Fruit fly (Drosophila melanogaster) whole organism, adult: ENCODE data around the gene tok.

Experiments used
- CG11617 ChIP-seq: fragments of 200-800 bp; sonication (Bioruptor generic); optimal IDR thresholded peaks from 2 replicates; lab custom pipeline; 2017; ENCODE audit warnings: mild to moderate bottlenecking, missing biosample characterization, missing genetic modification reagents, missing genetic modification characterization
- CG12768 ChIP-seq: fragments of 200-800 bp; sonication (Bioruptor generic); optimal IDR thresholded peaks from 2 replicates; lab custom pipeline; 2017; ENCODE audit warnings: missing biosample characterization, missing genetic modification characterization, mild to moderate bottlenecking, moderate library complexity, missing genetic modification reagents
- CG14711 ChIP-seq: fragments of 200-800 bp; sonication (Bioruptor generic); optimal IDR thresholded peaks from 2 replicates; lab custom pipeline; 2018; ENCODE audit warnings: missing biosample characterization, mild to moderate bottlenecking, missing genetic modification characterization, moderate library complexity
- CG1620 ChIP-seq: fragments of 200-800 bp; sonication (Bioruptor generic); optimal IDR thresholded peaks from 2 replicates; lab custom pipeline; 2016; ENCODE audit warnings: missing biosample characterization, missing genetic modification characterization
- CG33017 ChIP-seq: fragments of 200-800 bp; sonication (Bioruptor generic); optimal IDR thresholded peaks from 2 replicates; lab custom pipeline; 2018; ENCODE audit warnings: missing biosample characterization, mild to moderate bottlenecking, missing genetic modification characterization, moderate library complexity
- CG5204 ChIP-seq: fragments of 200-800 bp; sonication (Bioruptor generic); optimal IDR thresholded peaks from 2 replicates; lab custom pipeline; 2016; ENCODE audit warnings: missing biosample characterization, missing genetic modification characterization
- CG7101 ChIP-seq: fragments of 200-800 bp; sonication (Bioruptor generic); optimal IDR thresholded peaks from 2 replicates; lab custom pipeline; 2018; ENCODE audit warnings: missing biosample characterization, mild to moderate bottlenecking, missing genetic modification characterization, moderate library complexity
- Clk ChIP-seq: fragments of 200-800 bp; sonication (Bioruptor generic); optimal IDR thresholded peaks from 2 replicates; lab custom pipeline; 2017; ENCODE audit warnings: missing biosample characterization, missing genetic modification characterization
- Crg-1 ChIP-seq: fragments of 200-800 bp; sonication (Bioruptor generic); optimal IDR thresholded peaks from 2 replicates; lab custom pipeline; 2016; ENCODE audit warnings: missing biosample characterization, missing genetic modification characterization
- Hr96 ChIP-seq: fragments of 200-800 bp; sonication (Bioruptor generic); optimal IDR thresholded peaks from 2 replicates; lab custom pipeline; 2016; ENCODE audit warnings: missing biosample characterization, missing genetic modification characterization
- Mnt ChIP-seq: fragments of 200-800 bp; sonication (Bioruptor generic); optimal IDR thresholded peaks from 2 replicates; lab custom pipeline; 2016; ENCODE audit warnings: missing biosample characterization, mild to moderate bottlenecking, missing genetic modification characterization
- bab1 ChIP-seq: fragments of 200-800 bp; sonication (Bioruptor generic); optimal IDR thresholded peaks from 3 replicates; lab custom pipeline; 2019; ENCODE audit warnings: missing biosample characterization, mild to moderate bottlenecking, missing genetic modification characterization, moderate library complexity
- cic ChIP-seq: fragments of 200-800 bp; sonication (Bioruptor generic); optimal IDR thresholded peaks from 2 replicates; lab custom pipeline; 2017; ENCODE audit warnings: missing biosample characterization, mild to moderate bottlenecking, missing genetic modification characterization, moderate library complexity
- cnc ChIP-seq, 2 experiments: fragments of >200 bp; optimal IDR thresholded peaks; 2 replicates each; lab custom pipeline; 2017
- kay ChIP-seq: fragments of 200-800 bp; sonication (Bioruptor generic); peaks from one replicate; lab custom pipeline; 2016; ENCODE audit warnings: missing biosample characterization, missing genetic modification characterization, borderline replicate concordance
- ovo ChIP-seq: fragments of 200-800 bp; sonication (Bioruptor generic); optimal IDR thresholded peaks from 2 replicates; lab custom pipeline; 2016; ENCODE audit warnings: missing biosample characterization, missing genetic modification characterization
- pad ChIP-seq: fragments of 200-800 bp; sonication (Bioruptor generic); optimal IDR thresholded peaks from 3 replicates; lab custom pipeline; 2017; ENCODE audit warnings: missing biosample characterization, missing genetic modification characterization, mild to moderate bottlenecking, moderate library complexity, missing genetic modification reagents
- tj ChIP-seq: fragments of 200-800 bp; sonication (Bioruptor generic); optimal IDR thresholded peaks from 3 replicates; lab custom pipeline; 2017; ENCODE audit warnings: missing biosample characterization, mild to moderate bottlenecking, missing genetic modification characterization, moderate library complexity
- toe ChIP-seq: fragments of 200-800 bp; sonication (Bioruptor generic); optimal IDR thresholded peaks from 2 replicates; lab custom pipeline; 2016; ENCODE audit warnings: missing biosample characterization, missing genetic modification characterization

tok gene

DNA sequence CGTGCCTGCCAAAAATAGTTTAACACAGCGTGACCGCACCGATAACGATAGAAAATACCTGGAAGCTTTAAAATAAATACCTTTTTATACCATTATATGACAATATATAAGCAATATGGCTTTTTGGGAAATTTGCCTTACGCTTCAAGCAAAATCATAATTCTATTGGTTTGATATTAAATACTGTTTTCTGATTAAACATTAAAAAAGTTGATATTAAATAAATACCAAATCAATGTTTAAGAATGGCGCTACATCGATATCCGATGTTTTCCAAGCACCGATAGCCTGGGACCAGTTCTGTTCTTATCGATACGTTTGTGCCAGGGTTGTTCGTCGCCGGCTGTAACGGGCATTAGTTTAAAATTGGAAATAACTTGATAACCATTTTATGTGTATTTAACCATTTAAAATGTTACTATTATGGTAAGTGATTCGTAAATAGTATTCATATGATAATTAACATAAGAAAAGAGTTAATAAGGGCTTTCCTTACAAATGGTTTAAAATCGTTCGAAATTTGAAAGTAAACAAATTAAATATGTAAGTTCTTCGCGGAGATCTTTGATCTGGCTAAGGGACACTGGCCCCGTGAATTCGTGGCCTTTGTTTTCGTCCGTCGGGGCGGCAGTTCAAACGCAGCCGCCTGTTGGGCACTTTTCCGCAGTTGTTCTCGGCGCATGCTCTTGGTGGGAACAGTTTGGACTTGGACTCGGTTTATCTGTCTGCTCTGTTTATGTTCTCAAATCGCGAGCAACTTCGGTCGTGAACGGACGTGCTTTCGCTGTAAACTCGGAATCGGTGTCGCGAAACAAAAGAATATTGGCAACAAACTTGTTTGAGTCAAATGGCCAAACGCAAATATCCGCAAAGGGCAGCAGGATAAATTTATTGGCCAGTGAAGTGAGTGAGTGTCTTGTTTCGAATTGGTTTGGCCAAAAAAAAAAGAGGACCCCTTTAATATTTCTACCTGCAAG lies at the start of gene tok, which contains the start of gene CG13630:
Gene tok (plus strand): TSS at position 384 of the 977 bp plus-strand sequence.
Gene CG13630 (minus strand): TSS at position 51 of the 977 bp plus-strand sequence.
- TF ChIP-seq CG14711 (tag; lab: Kevin White, UChicago), result no peak
- TF ChIP-seq Crg-1 (GFP tag; lab: Kevin White, UChicago), result no peak

DNA sequence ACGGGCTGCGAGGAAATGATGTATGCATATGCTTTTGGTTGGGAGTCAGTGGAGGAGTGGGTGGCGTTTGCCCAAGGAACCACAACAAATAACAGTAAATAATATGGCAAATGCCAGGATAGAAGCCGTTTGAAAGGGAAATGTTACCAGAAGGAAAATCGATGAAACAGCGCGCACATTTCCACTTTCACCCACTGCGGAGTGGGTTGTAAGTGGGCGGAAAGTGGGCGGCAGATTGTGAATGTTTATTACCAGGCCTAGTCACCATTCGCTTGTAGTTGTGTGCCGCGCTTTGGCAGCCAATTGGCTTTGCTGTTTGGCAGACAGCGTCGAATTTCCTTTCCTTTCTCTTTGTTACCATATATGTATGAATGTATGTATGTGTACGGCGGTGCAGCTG lies 47.8 kb upstream of the tok start:
- TF ChIP-seq CG7101 (tag; lab: Kevin White, UChicago) (no peak), ovo (GFP tag; lab: Kevin White, UChicago) (no peak), CG12768 (no peak), CG1620 (GFP tag; lab: Kevin White, UChicago) (no peak), Hr96 (no peak), CG11617 (GFP tag; lab: Kevin White, UChicago) (no peak), CG14711 (tag; lab: Kevin White, UChicago) (no peak), bab1 (GFP tag; lab: Kevin White, UChicago) (no peak), cnc (optimal IDR thresholded peaks at IDR 0.05; lab: Kevin White, UChicago) (no peak)

DNA sequence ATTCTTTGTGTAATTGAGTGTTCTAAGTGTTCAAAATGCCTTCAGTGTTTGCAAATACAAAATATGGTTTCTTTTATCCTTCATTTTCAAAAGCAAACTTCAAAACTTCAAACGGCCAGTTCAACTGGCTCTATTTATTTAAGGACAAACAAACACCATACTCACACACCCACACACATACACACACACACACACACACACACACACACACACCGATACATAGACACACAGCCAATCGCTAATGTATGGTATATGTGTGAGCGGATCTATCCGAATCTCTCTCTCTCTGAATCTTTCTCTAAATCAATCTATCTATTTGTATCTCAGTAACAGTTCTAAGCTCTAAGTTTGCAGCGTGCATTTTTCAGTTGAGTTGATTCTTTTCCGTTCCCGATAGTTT lies 26.6 kb upstream of the tok start:
- TF ChIP-seq CG14711 (tag; lab: Kevin White, UChicago) (no peak), cnc (optimal IDR thresholded peaks at IDR 0.05; lab: Kevin White, UChicago) (no peak), Crg-1 (GFP tag; lab: Kevin White, UChicago) (no peak), CG11617 (GFP tag; lab: Kevin White, UChicago) (no peak), cic (no peak), kay (GFP tag; lab: Kevin White, UChicago) (no peak), CG5204 (GFP tag; lab: Kevin White, UChicago) (no peak)

DNA sequence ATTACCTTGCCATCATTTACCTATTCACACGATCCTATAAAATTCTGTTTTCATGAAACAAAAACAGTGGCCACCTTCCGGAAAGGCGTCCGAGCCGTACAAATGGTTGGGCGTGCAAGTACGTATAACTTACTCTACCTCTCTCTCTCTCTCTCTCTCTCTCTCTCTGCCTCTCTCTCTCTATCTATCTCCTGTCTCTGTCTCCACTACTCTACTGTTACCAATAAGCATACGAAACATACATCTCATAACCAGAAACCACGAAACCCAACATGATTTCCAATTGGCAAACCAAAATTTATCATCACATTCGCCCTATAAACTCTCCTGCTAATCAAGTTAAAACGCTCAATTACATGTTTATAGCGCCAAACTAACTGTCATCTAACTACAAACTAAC lies 20.2 kb upstream of the tok start:
- TF ChIP-seq Clk (GFP tag; lab: Kevin White, UChicago) (no peak), ovo (GFP tag; lab: Kevin White, UChicago) (no peak), Mnt (no peak), CG5204 (GFP tag; lab: Kevin White, UChicago) (no peak), cic (no peak), CG12768 (no peak), pad (no peak), bab1 (GFP tag; lab: Kevin White, UChicago) (no peak), Hr96 (no peak), CG1620 (GFP tag; lab: Kevin White, UChicago) (no peak), CG7101 (tag; lab: Kevin White, UChicago) (no peak), tj (GFP tag; lab: Kevin White, UChicago) (no peak), CG11617 (GFP tag; lab: Kevin White, UChicago) (no peak), toe (no peak), cnc (optimal IDR thresholded peaks at IDR 0.05; lab: Kevin White, UChicago) (no peak), kay (GFP tag; lab: Kevin White, UChicago) (no peak), CG33017 (tag; lab: Kevin White, UChicago) (no peak), Crg-1 (GFP tag; lab: Kevin White, UChicago) (no peak)

DNA sequence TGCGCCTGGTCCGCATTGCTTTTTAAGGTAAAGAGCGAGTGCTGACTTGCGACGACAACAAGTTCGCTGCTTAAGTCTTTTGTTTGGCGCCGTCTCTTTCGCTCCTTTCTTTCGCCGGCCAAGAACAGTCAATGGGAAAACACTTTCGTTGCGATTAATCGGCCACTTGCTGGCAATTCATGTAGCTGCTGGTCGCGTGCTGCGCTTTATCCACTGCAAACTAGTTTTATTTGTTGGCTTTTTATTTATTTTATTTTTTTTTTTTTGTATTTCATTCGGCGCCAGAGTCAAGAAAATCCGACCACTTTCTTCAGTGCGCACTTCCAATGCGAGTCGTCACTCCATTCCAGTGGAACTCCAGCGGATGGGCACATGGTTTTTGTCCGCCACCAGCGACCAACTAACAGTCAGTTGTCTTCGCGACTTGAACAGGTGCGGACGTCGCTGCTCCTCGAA lies 7.1 kb upstream of the tok start, which contains the start of the genes CG13627 and CG46316:
Gene CG13627 (plus strand): TSS at position 406 of the 456 bp plus-strand sequence.
Gene CG46316 (plus strand): TSS at position 406 of the 456 bp plus-strand sequence.
- TF ChIP-seq ovo (GFP tag; lab: Kevin White, UChicago) (no peak), toe (no peak), CG5204 (GFP tag; lab: Kevin White, UChicago) (no peak), bab1 (GFP tag; lab: Kevin White, UChicago) (no peak), tj (GFP tag; lab: Kevin White, UChicago) (no peak), cic (no peak), cnc (optimal IDR thresholded peaks at IDR 0.05; lab: Kevin White, UChicago) (no peak), kay (GFP tag; lab: Kevin White, UChicago) (no peak), Mnt (no peak), CG33017 (tag; lab: Kevin White, UChicago) (no peak), CG7101 (tag; lab: Kevin White, UChicago) (no peak), CG12768 (no peak), CG11617 (GFP tag; lab: Kevin White, UChicago) (no peak), Crg-1 (GFP tag; lab: Kevin White, UChicago) (no peak)

DNA sequence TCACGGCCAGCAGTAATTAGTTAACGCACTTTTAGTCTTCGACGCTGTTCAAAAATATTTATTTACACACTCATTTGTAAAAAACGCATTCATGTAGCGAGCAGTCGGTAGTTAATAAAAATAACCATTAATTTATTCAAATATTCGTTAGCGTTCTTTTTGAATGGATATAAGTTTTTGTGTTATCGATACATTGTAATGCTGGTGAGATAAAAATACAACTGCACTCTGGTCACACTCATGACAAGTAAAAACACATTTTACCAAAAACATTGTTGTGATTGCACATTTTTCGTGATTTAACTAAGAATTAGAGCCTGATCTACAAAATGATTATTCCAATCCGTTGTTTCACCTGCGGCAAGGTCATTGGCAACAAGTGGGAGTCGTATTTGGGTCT lies 2.2 kb upstream of the tok start, which contains the start of gene Polr2L:
Gene Polr2L (plus strand): TSS at position 223 of the 400 bp plus-strand sequence.
- TF ChIP-seq pad (no peak), CG12768 (no peak), CG5204 (GFP tag; lab: Kevin White, UChicago) (no peak), CG7101 (tag; lab: Kevin White, UChicago) (no peak), ovo (GFP tag; lab: Kevin White, UChicago) (no peak), Clk (GFP tag; lab: Kevin White, UChicago) (no peak), tj (GFP tag; lab: Kevin White, UChicago) (no peak), Hr96 (no peak), cic (no peak), Mnt (no peak), cnc (optimal IDR thresholded peaks at IDR 0.05; lab: Kevin White, UChicago) (no peak), toe (no peak)
